Worm (Caenorhabditis elegans) whole organism, L1 larva: Measurements from ENCODE around the gene adt-1.
A peak's percentile ranks its signal among the peaks of the same experiment; 100 is the strongest.

Experiments used
- C34B4.2 ChIP-seq: sonication (generic microtip); optimal IDR thresholded peaks from 2 replicates; lab custom pipeline; 2017; ENCODE audit warnings: mild to moderate bottlenecking, missing genetic modification characterization, missing compliant biosample characterization
- aha-1 ChIP-seq: fragments of 150-350 bp; optimal IDR thresholded peaks from 2 replicates; lab custom pipeline; 2014; ENCODE audit warnings: missing biosample characterization, missing genetic modification characterization
- alr-1 ChIP-seq: fragments of 200-800 bp; sonication (Bioruptor generic); optimal IDR thresholded peaks from 2 replicates; lab custom pipeline; 2018; ENCODE audit warnings: borderline replicate concordance, mild to moderate bottlenecking, missing genetic modification characterization, missing compliant biosample characterization
- ama-1 ChIP-seq: fragments of 150-350 bp; optimal IDR thresholded peaks from 2 replicates; lab custom pipeline; 2014
- ceh-88 ChIP-seq: fragments of 200-800 bp; sonication (Bioruptor generic); IDR thresholded peaks from 2 replicates; pipeline ENCODE4 v1.3.6; 2022; ENCODE audit warnings: missing genetic modification characterization, missing compliant biosample characterization
- ceh-90 ChIP-seq: sonication (generic microtip); optimal IDR thresholded peaks from 2 replicates; lab custom pipeline; 2016; ENCODE audit warnings: missing genetic modification characterization, missing compliant biosample characterization
- ces-1 ChIP-seq: fragments of 150-350 bp; optimal IDR thresholded peaks from 2 replicates; lab custom pipeline; 2014; ENCODE audit warnings: missing biosample characterization, missing genetic modification reagents, missing genetic modification characterization
- dpl-1 ChIP-seq, 3 experiments: fragments of 150-350 bp in 2 of 3; sonication (generic microtip) in 1 of 3; optimal IDR thresholded peaks; 2 replicates each; lab custom pipeline; 2014 to 2017; ENCODE audit warnings: missing biosample characterization in 3 of 3, missing genetic modification characterization in 3 of 3, missing genetic modification reagents in 3 of 3
- efl-1 ChIP-seq, 4 experiments: fragments of 150-350 bp; optimal IDR thresholded peaks in 3 of 4; peaks in 1 of 4; 1 replicate in 1 of 4; 2 replicates in 3 of 4; lab custom pipeline; 2014; ENCODE audit warnings: missing biosample characterization in 2 of 4, missing genetic modification characterization in 2 of 4, missing genetic modification reagents in 2 of 4
- efl-3 ChIP-seq: fragments of 200-800 bp; sonication (Bioruptor generic); optimal IDR thresholded peaks from 2 replicates; lab custom pipeline; 2018; ENCODE audit warnings: mild to moderate bottlenecking, missing genetic modification characterization, missing compliant biosample characterization
- egl-13 ChIP-seq: sonication (generic microtip); optimal IDR thresholded peaks from 2 replicates; lab custom pipeline; 2016; ENCODE audit warnings: missing genotype, missing genetic modification reagents, missing genetic modification characterization, missing compliant biosample characterization
- elt-2 ChIP-seq: sonication (generic microtip); optimal IDR thresholded peaks from 2 replicates; lab custom pipeline; 2016; ENCODE audit warnings: missing genetic modification characterization, mild to moderate bottlenecking, inconsistent platforms, missing compliant biosample characterization, missing genetic modification reagents
- elt-3 ChIP-seq, 6 experiments: fragments of 150-350 bp in 1 of 6; sonication (generic microtip); optimal IDR thresholded peaks; 2 replicates each; lab custom pipeline; 2017 to 2018; ENCODE audit warnings: missing biosample characterization in 6 of 6, missing genetic modification characterization in 6 of 6, inconsistent platforms in 1 of 6
- fkh-10 ChIP-seq: sonication (generic microtip); optimal IDR thresholded peaks from 2 replicates; lab custom pipeline; 2017; ENCODE audit warnings: missing biosample characterization, missing genetic modification reagents, missing genetic modification characterization
- fkh-4 ChIP-seq: sonication (generic microtip); optimal IDR thresholded peaks from 2 replicates; lab custom pipeline; 2016; ENCODE audit warnings: missing compliant biosample characterization, missing genetic modification characterization, borderline replicate concordance
- fos-1 ChIP-seq: fragments of 150-350 bp; optimal IDR thresholded peaks from 2 replicates; lab custom pipeline; 2014; ENCODE audit warnings: missing biosample characterization, missing genetic modification characterization
- grh-1 ChIP-seq: fragments of 200-800 bp; sonication (Bioruptor generic); IDR thresholded peaks from 2 replicates; pipeline ENCODE4 v1.3.6; 2022; ENCODE audit warnings: missing genetic modification reagents, missing genetic modification characterization, missing compliant biosample characterization
- hlh-17 ChIP-seq: fragments of 200-800 bp; sonication (Bioruptor generic); optimal IDR thresholded peaks from 2 replicates; lab custom pipeline; 2018; ENCODE audit warnings: missing genetic modification characterization, mild to moderate bottlenecking, missing compliant biosample characterization, moderate library complexity, borderline replicate concordance
- hlh-4 ChIP-seq: sonication (generic microtip); optimal IDR thresholded peaks from 2 replicates; lab custom pipeline; 2016; ENCODE audit warnings: mild to moderate bottlenecking, missing genetic modification characterization, missing compliant biosample characterization
- hpl-2 ChIP-seq: fragments of 150-350 bp; optimal IDR thresholded peaks from 2 replicates; lab custom pipeline; 2014; ENCODE audit warnings: missing biosample characterization, missing genetic modification reagents, missing genetic modification characterization
- irx-1 ChIP-seq: sonication (generic microtip); optimal IDR thresholded peaks from 2 replicates; lab custom pipeline; 2016; ENCODE audit warnings: missing genetic modification characterization, missing compliant biosample characterization
- jun-1 ChIP-seq: fragments of 150-350 bp; optimal IDR thresholded peaks from 2 replicates; lab custom pipeline; 2014; ENCODE audit warnings: missing biosample characterization, missing genetic modification reagents, missing genetic modification characterization
- lin-15B ChIP-seq: fragments of 150-350 bp; sonication (generic microtip); optimal IDR thresholded peaks from 3 replicates; lab custom pipeline; 2014; ENCODE audit warnings: missing biosample characterization, missing genetic modification characterization
- lin-35 ChIP-seq, 2 experiments: fragments of 150-350 bp; optimal IDR thresholded peaks; 2 replicates each; lab custom pipeline; 2014; ENCODE audit warnings: missing biosample characterization in 2 of 2, missing genetic modification characterization in 2 of 2, missing genetic modification reagents in 2 of 2
- lin-39 ChIP-seq: fragments of 150-350 bp; optimal IDR thresholded peaks from 2 replicates; lab custom pipeline; 2014; ENCODE audit warnings: missing biosample characterization, missing genetic modification reagents, missing genetic modification characterization
- lir-3 ChIP-seq: sonication (generic microtip); optimal IDR thresholded peaks from 2 replicates; lab custom pipeline; 2016; ENCODE audit warnings: mild to moderate bottlenecking, missing genetic modification characterization, moderate library complexity, missing compliant biosample characterization; ENCODE audit not compliant: poor library complexity
- mdl-1 ChIP-seq, 2 experiments: fragments of 150-350 bp; optimal IDR thresholded peaks; 2 replicates each; lab custom pipeline; 2014 to 2017; ENCODE audit warnings: missing biosample characterization in 2 of 2, missing genetic modification characterization in 2 of 2, inconsistent platforms in 1 of 2
- mep-1 ChIP-seq: fragments of 150-350 bp; optimal IDR thresholded peaks from 2 replicates; lab custom pipeline; 2014; ENCODE audit warnings: missing biosample characterization, missing genetic modification characterization
- nhr-11 ChIP-seq: fragments of 150-350 bp; optimal IDR thresholded peaks from 2 replicates; lab custom pipeline; 2014; ENCODE audit warnings: missing biosample characterization, missing genetic modification characterization
- nhr-19 ChIP-seq: fragments of 200-800 bp; sonication (Bioruptor generic); conservative IDR thresholded peaks from 2 replicates; pipeline ENCODE4 v1.3.6; 2022; ENCODE audit warnings: missing genetic modification characterization, missing compliant biosample characterization
- nhr-20 ChIP-seq: sonication (generic microtip); optimal IDR thresholded peaks from 2 replicates; lab custom pipeline; 2016; ENCODE audit warnings: mild to moderate bottlenecking, missing genetic modification characterization, missing compliant biosample characterization
- nhr-237 ChIP-seq: fragments of 150-350 bp; optimal IDR thresholded peaks from 2 replicates; lab custom pipeline; 2014; ENCODE audit warnings: missing biosample characterization, missing genetic modification characterization
- nhr-28 ChIP-seq: fragments of 150-350 bp; optimal IDR thresholded peaks from 2 replicates; lab custom pipeline; 2014; ENCODE audit warnings: missing biosample characterization, missing genetic modification characterization
- nhr-71 ChIP-seq: sonication (generic microtip); optimal IDR thresholded peaks from 2 replicates; lab custom pipeline; 2016; ENCODE audit warnings: mild to moderate bottlenecking, missing genetic modification characterization, moderate library complexity, missing compliant biosample characterization
- nhr-76 ChIP-seq: sonication (generic microtip); optimal IDR thresholded peaks from 2 replicates; lab custom pipeline; 2017; ENCODE audit warnings: missing biosample characterization, missing genetic modification characterization
- nhr-77 ChIP-seq: fragments of 150-350 bp; optimal IDR thresholded peaks from 2 replicates; lab custom pipeline; 2014; ENCODE audit warnings: missing biosample characterization, missing genetic modification characterization
- nhr-84 ChIP-seq: sonication (generic microtip); optimal IDR thresholded peaks from 2 replicates; lab custom pipeline; 2017; ENCODE audit warnings: missing biosample characterization, missing genetic modification characterization
- nhr-85 ChIP-seq: sonication (generic microtip); peaks from one replicate; lab custom pipeline; 2016; ENCODE audit warnings: missing genetic modification characterization, inconsistent platforms, missing compliant biosample characterization
- nhr-90 ChIP-seq: sonication (generic microtip); optimal IDR thresholded peaks from 2 replicates; lab custom pipeline; 2016; ENCODE audit warnings: mild to moderate bottlenecking, missing genetic modification characterization, missing compliant biosample characterization; ENCODE audit not compliant: poor library complexity
- rnt-1 ChIP-seq: sonication (generic microtip); optimal IDR thresholded peaks from 2 replicates; lab custom pipeline; 2016; ENCODE audit warnings: mild to moderate bottlenecking, missing genetic modification characterization, moderate library complexity, missing compliant biosample characterization
- skn-1 ChIP-seq: fragments of 150-350 bp; optimal IDR thresholded peaks from 2 replicates; lab custom pipeline; 2014; ENCODE audit warnings: missing biosample characterization, missing genetic modification characterization
- snpc-4 ChIP-seq: fragments of 150-350 bp; optimal IDR thresholded peaks from 2 replicates; lab custom pipeline; 2014; ENCODE audit warnings: missing biosample characterization, missing genetic modification characterization
- snu-23 ChIP-seq: sonication (generic microtip); optimal IDR thresholded peaks from 2 replicates; lab custom pipeline; 2016; ENCODE audit warnings: missing genetic modification characterization, missing compliant biosample characterization
- sox-4 ChIP-seq: sonication (generic microtip); optimal IDR thresholded peaks from 2 replicates; lab custom pipeline; 2016; ENCODE audit warnings: missing genetic modification characterization, missing compliant biosample characterization
- sup-37 ChIP-seq: fragments of 200-800 bp; sonication (Bioruptor generic); optimal IDR thresholded peaks from 2 replicates; lab custom pipeline; 2018; ENCODE audit warnings: mild to moderate bottlenecking, missing genetic modification characterization, missing compliant biosample characterization
- tbx-2 ChIP-seq: sonication (generic microtip); optimal IDR thresholded peaks from 2 replicates; lab custom pipeline; 2016; ENCODE audit warnings: missing genetic modification characterization, missing compliant biosample characterization
- unc-130 ChIP-seq: fragments of 150-350 bp; optimal IDR thresholded peaks from 2 replicates; lab custom pipeline; 2017; ENCODE audit warnings: missing biosample characterization, missing genetic modification characterization, inconsistent platforms
- unc-30 ChIP-seq: sonication (generic microtip); optimal IDR thresholded peaks from 2 replicates; lab custom pipeline; 2017; ENCODE audit warnings: missing biosample characterization, missing genetic modification characterization
- vab-15 ChIP-seq: sonication (generic microtip); optimal IDR thresholded peaks from 2 replicates; lab custom pipeline; 2017; ENCODE audit warnings: missing genotype, mild to moderate bottlenecking, missing genetic modification characterization, missing compliant biosample characterization
- zip-4 ChIP-seq: fragments of 200-800 bp; sonication (Bioruptor generic); optimal IDR thresholded peaks from 2 replicates; lab custom pipeline; 2018; ENCODE audit warnings: mild to moderate bottlenecking, missing genetic modification characterization, moderate library complexity, missing compliant biosample characterization
- ztf-11 ChIP-seq, 2 experiments: sonication (generic microtip); optimal IDR thresholded peaks; 2 replicates each; lab custom pipeline; 2016 to 2017; ENCODE audit warnings: missing genetic modification characterization in 2 of 2, missing biosample characterization in 1 of 2, missing compliant biosample characterization in 1 of 2

The adt-1 gene

ce11 chrX:12690346-12690745 is 11.7 kb downstream of the adt-1 start (continued):
- TF ChIP-seq lir-3 (no peak), nhr-237 (tag; lab: Kevin White, UChicago) (no peak), fkh-4 (tag; lab: Kevin White, UChicago) (no peak), efl-3 (no peak), lin-35 (GFP tag; optimal IDR thresholded peaks at IDR 0.05; lab: Kevin White, UChicago) (no peak), nhr-76 (tag; lab: Kevin White, UChicago) (no peak), irx-1 (tag; lab: Kevin White, UChicago) (no peak), hlh-4 (tag; lab: Kevin White, UChicago) (no peak), rnt-1 (tag; lab: Kevin White, UChicago) (no peak), nhr-84 (tag; lab: Kevin White, UChicago) (no peak), hlh-17 (GFP tag; lab: Kevin White, UChicago) (no peak), nhr-19 (GFP tag; lab: Robert Waterston, UW) (no peak), nhr-77 (tag; lab: Kevin White, UChicago) (no peak), dpl-1 (GFP tag; optimal IDR thresholded peaks at IDR 0.05; lab: Kevin White, UChicago) (no peak), aha-1 (tag; lab: Kevin White, UChicago) (no peak), grh-1 (no peak), hpl-2 (GFP tag; lab: Kevin White, UChicago) (no peak), nhr-28 (tag; lab: Kevin White, UChicago) (no peak), ceh-90 (tag; lab: Kevin White, UChicago) (no peak), ama-1 (lab: Kevin White, UChicago) (no peak), vab-15 (tag; lab: Kevin White, UChicago) (no peak), sox-4 (no peak), unc-130 (tag; lab: Kevin White, UChicago) (no peak), ceh-88 (GFP tag; lab: Robert Waterston, UW) (no peak), zip-4 (peak; percentile 9), sup-37 (GFP tag; lab: Kevin White, UChicago) (no peak), fkh-10 (GFP tag; lab: Kevin White, UChicago) (no peak), mdl-1 (tag; optimal IDR thresholded peaks at IDR 0.05; lab: Kevin White, UChicago) (no peak), snpc-4 (tag; lab: Kevin White, UChicago) (no peak), mep-1 (tag; lab: Kevin White, UChicago) (peak; percentile 41), skn-1 (no peak)

DNA sequence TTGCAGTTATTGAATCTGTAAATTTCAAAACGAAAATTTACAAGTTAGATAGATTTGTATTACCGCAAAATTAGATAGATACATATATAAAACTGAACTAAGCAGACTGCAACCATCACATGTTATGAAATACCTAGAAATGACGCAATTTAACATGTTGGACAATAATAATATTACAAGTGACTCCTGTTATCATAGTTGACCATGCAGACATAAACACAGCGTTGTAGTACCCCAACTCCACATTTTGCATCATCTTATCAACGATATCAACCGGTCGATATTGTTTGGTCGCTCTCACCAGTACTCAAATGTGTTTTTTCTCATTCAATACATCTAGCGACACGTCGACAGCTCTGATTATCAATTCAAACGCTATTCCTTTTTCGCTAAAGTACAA is 12.7 kb downstream of the adt-1 start, which contains the start of gene ugt-50:
Gene ugt-50 (plus strand): TSS at position 268 of the 400 bp plus-strand sequence.
- TF ChIP-seq unc-30 (tag; lab: Kevin White, UChicago) = no peak
- TF ChIP-seq elt-3 (tag; optimal IDR thresholded peaks at IDR 0.05; lab: Kevin White, UChicago) = peak in 1 of 6 experiments; percentile 24
- no peak for TF ChIP-seq jun-1 (tag; lab: Kevin White, UChicago)
- no peak for TF ChIP-seq zip-4
- no peak for TF ChIP-seq mep-1 (tag; lab: Kevin White, UChicago)
- no peak for TF ChIP-seq nhr-11 (tag; lab: Kevin White, UChicago)
- no peak for TF ChIP-seq efl-3
- peak; percentile 68 for TF ChIP-seq nhr-71 (tag; lab: Kevin White, UChicago)
- TF ChIP-seq nhr-84 (tag; lab: Kevin White, UChicago) = no peak
- TF ChIP-seq elt-2 = peak; percentile 87
- TF ChIP-seq C34B4.2 (tag; lab: Kevin White, UChicago) = no peak
- peak; percentile 63 for TF ChIP-seq nhr-85 (tag; lab: Kevin White, UChicago)
- no peak for TF ChIP-seq rnt-1 (tag; lab: Kevin White, UChicago)
- TF ChIP-seq egl-13 (tag; lab: Kevin White, UChicago) = no peak
- TF ChIP-seq nhr-77 (tag; lab: Kevin White, UChicago) = no peak
- TF ChIP-seq lin-15B (tag; lab: Kevin White, UChicago) = no peak
- no peak for TF ChIP-seq fos-1 (tag; lab: Kevin White, UChicago)
- no peak for TF ChIP-seq lin-39 (tag; lab: Kevin White, UChicago)
- TF ChIP-seq tbx-2 (tag; lab: Kevin White, UChicago) = no peak
- peak; percentile 40 for TF ChIP-seq nhr-90 (tag; lab: Kevin White, UChicago)
- TF ChIP-seq hpl-2 (GFP tag; lab: Kevin White, UChicago) = no peak
- TF ChIP-seq sox-4 = no peak
- TF ChIP-seq snu-23 (GFP tag; lab: Kevin White, UChicago) = peak; percentile 28
- TF ChIP-seq nhr-19 (GFP tag; lab: Robert Waterston, UW) = 0 out of 2 replicates have a peak, but pooled peaks have one; percentile 10
- TF ChIP-seq nhr-20 (tag; lab: Kevin White, UChicago) = peak; percentile 66
- peak in 1 of 2 experiments; percentile 4 for TF ChIP-seq efl-1 (optimal IDR thresholded peaks at IDR 0.05; lab: Kevin White, UChicago)
- TF ChIP-seq efl-1 (GFP tag; optimal IDR thresholded peaks at IDR 0.05 in 1 of 2; lab: Kevin White, UChicago) = no peak
- no peak for TF ChIP-seq ztf-11 (tag; optimal IDR thresholded peaks at IDR 0.05; lab: Kevin White, UChicago)
- TF ChIP-seq alr-1 (tag; lab: Kevin White, UChicago) = no peak
- no peak for TF ChIP-seq ces-1 (GFP tag; lab: Kevin White, UChicago)
- no peak for TF ChIP-seq sup-37 (GFP tag; lab: Kevin White, UChicago)
